Fruit fly (Drosophila melanogaster) Kc167 (cell line): Measurements from ENCODE around the gene Ucp4A.

Source experiments
- Myc ChIP-seq: fragments of >200 bp; optimal IDR thresholded peaks from 2 replicates; lab custom pipeline; 2017; ENCODE audit warnings: missing external identifiers
- Sin3A ChIP-seq: fragments of >200 bp; optimal IDR thresholded peaks from 2 replicates; lab custom pipeline; 2018; ENCODE audit warnings: missing external identifiers
- h ChIP-seq: fragments of >200 bp; optimal IDR thresholded peaks from 3 replicates; lab custom pipeline; 2018; ENCODE audit warnings: missing external identifiers
- insv ChIP-seq: fragments of >200 bp; optimal IDR thresholded peaks from 3 replicates; lab custom pipeline; 2018; ENCODE audit warnings: missing external identifiers
- psq ChIP-seq: fragments of >200 bp; optimal IDR thresholded peaks from 2 replicates; lab custom pipeline; 2017; ENCODE audit warnings: missing external identifiers
- ttk ChIP-seq: sonication (Bioruptor generic); optimal IDR thresholded peaks from 2 replicates; lab custom pipeline; 2017; ENCODE audit warnings: missing external identifiers

The Ucp4A gene

dm6 chrX:17844623-17845022 is at the start of gene Ucp4A, which contains the start of gene CG8142:
Gene Ucp4A (plus strand): TSS chrX:17844949.
Gene CG8142 (minus strand): TSS chrX:17844704.
- TF ChIP-seq ttk (lab: Kevin White, UChicago) (no peak), insv (lab: Kevin White, UChicago) (no peak), h (lab: Kevin White, UChicago) (no peak), Sin3A (lab: Kevin White, UChicago) (no peak)

dm6 chrX:17799070-17799802 is 45.5 kb upstream of the Ucp4A start:
- TF ChIP-seq h (lab: Kevin White, UChicago) (no peak), psq (lab: Kevin White, UChicago) (no peak), Myc (lab: Kevin White, UChicago) (no peak), insv (lab: Kevin White, UChicago) (no peak), Sin3A (lab: Kevin White, UChicago) (no peak), ttk (lab: Kevin White, UChicago) (no peak)

dm6 chrX:17799803-17800151 is 45.0 kb upstream of the Ucp4A start:
- no peak for TF ChIP-seq Myc (lab: Kevin White, UChicago)
- TF ChIP-seq h (lab: Kevin White, UChicago), result no peak
- no peak for TF ChIP-seq psq (lab: Kevin White, UChicago)
- no peak for TF ChIP-seq Sin3A (lab: Kevin White, UChicago)
- no peak for TF ChIP-seq insv (lab: Kevin White, UChicago)
- no peak for TF ChIP-seq ttk (lab: Kevin White, UChicago)

dm6 chrX:17802353-17803121 is 42.2 kb upstream of the Ucp4A start:
- no peak for TF ChIP-seq Sin3A (lab: Kevin White, UChicago)

dm6 chrX:17804048-17804447 is 40.7 kb upstream of the Ucp4A start:
- TF ChIP-seq psq (lab: Kevin White, UChicago) (no peak), h (lab: Kevin White, UChicago) (no peak), insv (lab: Kevin White, UChicago) (no peak), Myc (lab: Kevin White, UChicago) (no peak), ttk (lab: Kevin White, UChicago) (no peak), Sin3A (lab: Kevin White, UChicago) (no peak)

dm6 chrX:17806335-17806734 is 38.4 kb upstream of the Ucp4A start:
- TF ChIP-seq ttk (lab: Kevin White, UChicago) (no peak), insv (lab: Kevin White, UChicago) (no peak), h (lab: Kevin White, UChicago) (no peak), Sin3A (lab: Kevin White, UChicago) (no peak), psq (lab: Kevin White, UChicago) (no peak), Myc (lab: Kevin White, UChicago) (no peak)

- no peak for TF ChIP-seq h (lab: Kevin White, UChicago)
Measured at dm6 chrX:17806973-17807372, 37.8 kb upstream of the Ucp4A start.

dm6 chrX:17812193-17812592 is 32.6 kb upstream of the Ucp4A start:
- TF ChIP-seq ttk (lab: Kevin White, UChicago) (no peak), Sin3A (lab: Kevin White, UChicago) (no peak), h (lab: Kevin White, UChicago) (no peak), psq (lab: Kevin White, UChicago) (no peak), Myc (lab: Kevin White, UChicago) (no peak), insv (lab: Kevin White, UChicago) (no peak)

- no peak for TF ChIP-seq h (lab: Kevin White, UChicago)
- no peak for TF ChIP-seq insv (lab: Kevin White, UChicago)
- no peak for TF ChIP-seq Sin3A (lab: Kevin White, UChicago)
- TF ChIP-seq psq (lab: Kevin White, UChicago), result no peak
- no peak for TF ChIP-seq ttk (lab: Kevin White, UChicago)
- TF ChIP-seq Myc (lab: Kevin White, UChicago), result no peak
Measured at dm6 chrX:17814783-17815182, 30.0 kb upstream of the Ucp4A start.

- TF ChIP-seq Sin3A (lab: Kevin White, UChicago) (no peak), insv (lab: Kevin White, UChicago) (no peak), Myc (lab: Kevin White, UChicago) (no peak), psq (lab: Kevin White, UChicago) (no peak), ttk (lab: Kevin White, UChicago) (no peak), h (lab: Kevin White, UChicago) (no peak)
Measured at dm6 chrX:17816437-17816836, 28.3 kb upstream of the Ucp4A start.

- TF ChIP-seq Sin3A (lab: Kevin White, UChicago), result no peak
- TF ChIP-seq h (lab: Kevin White, UChicago), result no peak
- no peak for TF ChIP-seq Myc (lab: Kevin White, UChicago)
- TF ChIP-seq ttk (lab: Kevin White, UChicago), result no peak
- no peak for TF ChIP-seq insv (lab: Kevin White, UChicago)
- no peak for TF ChIP-seq psq (lab: Kevin White, UChicago)
Measured at dm6 chrX:17819635-17820139, 25.1 kb upstream of the Ucp4A start, which contains the start of gene CG12986. Gene CG12986 (minus strand): TSS chrX:17819685.
